Worm (Caenorhabditis elegans): ENCODE data around the gene T09F3.4.

ce11 chrII:10439976-10440375 lies 44.5 kb downstream of the T09F3.4 start, which contains the start of gene E04D5.4:
- TF ChIP-seq med-1 (GFP tag; optimal IDR thresholded peaks at IDR 0.05; ENCODE audit: insufficient read depth) (no peak), ref-1 (GFP tag; conservative IDR thresholded peaks at IDR 0.05) (no peak), T22C8.4 (GFP tag; IDR thresholded peaks at IDR 0.05) (no peak), ztf-23 (GFP tag; IDR thresholded peaks at IDR 0.05) (no peak)
